Fruit fly (Drosophila melanogaster): ENCODE results near the gene pkm.
A peak's percentile ranks its signal among the peaks of the same experiment; 100 is the strongest.

Gene pkm

dm6 chrX:11550078-11550477 lies 33.9 kb downstream of the pkm start (continued):
- TF ChIP-seq CG6689 (GFP tag; IDR thresholded peaks at IDR 0.05) (peak; percentile 23; the same call in 1 of the 2 replicates), D19B (GFP tag; optimal IDR thresholded peaks at IDR 0.05) (no peak), bab2 (GFP tag; optimal IDR thresholded peaks at IDR 0.05) (peak; percentile 34), gce (GFP tag; IDR thresholded peaks at IDR 0.05) (no peak), hth (optimal IDR thresholded peaks at IDR 0.05) (no peak), toy (GFP tag; IDR thresholded peaks at IDR 0.05) (no peak), Hr51 (GFP tag; optimal IDR thresholded peaks at IDR 0.05) (peak in 1 of 2 experiments; percentile 41), ase (GFP tag; IDR thresholded peaks at IDR 0.05) (no peak), tll (GFP tag; optimal IDR thresholded peaks at IDR 0.05) (no peak), gt (GFP tag; IDR thresholded peaks at IDR 0.05) (no peak), dysf (GFP tag; IDR thresholded peaks at IDR 0.05) (no peak), maf-S (GFP tag; optimal IDR thresholded peaks at IDR 0.05) (no peak), D19A (tag; optimal IDR thresholded peaks at IDR 0.05) (no peak), CG7745 (tag; optimal IDR thresholded peaks at IDR 0.05) (no peak), bowl (GFP tag; IDR thresholded peaks at IDR 0.05) (no peak), Lim3 (GFP tag; IDR thresholded peaks at IDR 0.05) (no peak), zfh1 (GFP tag; IDR thresholded peaks at IDR 0.05) (no peak), eve (GFP tag; optimal IDR thresholded peaks at IDR 0.05) (no peak), sima (GFP tag; optimal IDR thresholded peaks at IDR 0.05) (no peak), pzg (GFP tag; optimal IDR thresholded peaks at IDR 0.05) (no peak), her (GFP tag; optimal IDR thresholded peaks at IDR 0.05) (peak; percentile 26), z (GFP tag; IDR thresholded peaks at IDR 0.05) (no peak), Hr3 (GFP tag; optimal IDR thresholded peaks at IDR 0.05) (no peak), crc (GFP tag; optimal IDR thresholded peaks at IDR 0.05) (no peak), CG14860 (GFP tag; IDR thresholded peaks at IDR 0.05; ENCODE audit: partially characterized antibody) (no peak), CG11456 (GFP tag; IDR thresholded peaks at IDR 0.05) (no peak), ind (GFP tag; optimal IDR thresholded peaks at IDR 0.05) (peak; percentile 8), MBD-R2 (GFP tag; IDR thresholded peaks at IDR 0.05) (no peak), sna (GFP tag; IDR thresholded peaks at IDR 0.05; ENCODE audit: partially characterized antibody) (no peak), CG31441 (GFP tag; IDR thresholded peaks at IDR 0.05) (no peak), ewg (GFP tag; optimal IDR thresholded peaks at IDR 0.05) (no peak), CG17829 (tag; optimal IDR thresholded peaks at IDR 0.05) (no peak)

dm6 chrX:11548701-11549100 lies 35.3 kb downstream of the pkm start:
- TF ChIP-seq D19A (tag; optimal IDR thresholded peaks at IDR 0.05), result peak; percentile 33
- TF ChIP-seq CG1792 (GFP tag; optimal IDR thresholded peaks at IDR 0.05), result no peak
- no peak for TF ChIP-seq psq (GFP tag; optimal IDR thresholded peaks at IDR 0.05)
- peak; percentile 90 for TF ChIP-seq sens (GFP tag)
- 0 out of 3 replicates have a peak, but pooled peaks have one; percentile 30 for TF ChIP-seq zfh1 (GFP tag; IDR thresholded peaks at IDR 0.05)
- TF ChIP-seq CG11560 (tag; IDR thresholded peaks at IDR 0.05), result no peak
- no peak for TF ChIP-seq ems (GFP tag; optimal IDR thresholded peaks at IDR 0.05)
- TF ChIP-seq CG4424 (GFP tag; optimal IDR thresholded peaks at IDR 0.05), result peak; percentile 50
- TF ChIP-seq CG15269 (tag; optimal IDR thresholded peaks at IDR 0.05), result peak; percentile 17
- TF ChIP-seq Blimp-1 (GFP tag; optimal IDR thresholded peaks at IDR 0.05), result peak; percentile 67
- peak; percentile 47 for TF ChIP-seq CG17359 (tag; optimal IDR thresholded peaks at IDR 0.05)
- TF ChIP-seq CG4707 (GFP tag; optimal IDR thresholded peaks at IDR 0.05), result peak; percentile 9
- peak; percentile 10 for TF ChIP-seq Asciz (GFP tag; optimal IDR thresholded peaks at IDR 0.05)
- no peak for TF ChIP-seq fru (optimal IDR thresholded peaks at IDR 0.05)
- peak; percentile 29 for TF ChIP-seq CG12219 (GFP tag; optimal IDR thresholded peaks at IDR 0.05)
- TF ChIP-seq CG12942 (GFP tag; optimal IDR thresholded peaks at IDR 0.05), result no peak
- TF ChIP-seq CG16813 (GFP tag; IDR thresholded peaks at IDR 0.05; ENCODE audit: partially characterized antibody), result no peak
- peak; percentile 53 for TF ChIP-seq CG2678 (tag; optimal IDR thresholded peaks at IDR 0.05)
- no peak for TF ChIP-seq CG10366 (GFP tag; IDR thresholded peaks at IDR 0.05)
- TF ChIP-seq Camta (GFP tag; optimal IDR thresholded peaks at IDR 0.05), result peak; percentile 46
- TF ChIP-seq toy (GFP tag; IDR thresholded peaks at IDR 0.05), result no peak
- TF ChIP-seq CG8089 (GFP tag; optimal IDR thresholded peaks at IDR 0.05), result peak; percentile 52
- TF ChIP-seq CG10321 (GFP tag; IDR thresholded peaks at IDR 0.05), result no peak
- no peak for TF ChIP-seq CG7357 (GFP tag; IDR thresholded peaks at IDR 0.05)
- TF ChIP-seq grau (tag; optimal IDR thresholded peaks at IDR 0.05), result peak; percentile 43
